Worm (Caenorhabditis elegans) whole organism, L2 larva: ENCODE data around the gene clec-62.
A peak's percentile ranks its signal among the peaks of the same experiment; 100 is the strongest.

ENCODE experiments used
- F13H6.1 ChIP-seq: sonication (generic microtip); optimal IDR thresholded peaks from 2 replicates; lab custom pipeline; 2016; ENCODE audit warnings: missing genetic modification characterization, missing compliant biosample characterization
- aly-2 ChIP-seq: fragments of 150-350 bp; optimal IDR thresholded peaks from 2 replicates; lab custom pipeline; 2014; ENCODE audit warnings: missing biosample characterization, missing genetic modification characterization
- fos-1 ChIP-seq: fragments of 150-350 bp; optimal IDR thresholded peaks from 2 replicates; lab custom pipeline; 2014; ENCODE audit warnings: missing biosample characterization, missing genetic modification characterization
- nhr-237 ChIP-seq: fragments of 150-350 bp; optimal IDR thresholded peaks from 2 replicates; lab custom pipeline; 2014; ENCODE audit warnings: missing biosample characterization, missing genetic modification characterization
- nhr-77 ChIP-seq: fragments of 150-350 bp; optimal IDR thresholded peaks from 2 replicates; lab custom pipeline; 2014; ENCODE audit warnings: missing biosample characterization, missing genetic modification characterization
- peb-1 ChIP-seq: fragments of 150-350 bp; optimal IDR thresholded peaks from 2 replicates; lab custom pipeline; 2014; ENCODE audit warnings: missing biosample characterization, missing genetic modification characterization
- snpc-4 ChIP-seq: fragments of 150-350 bp; optimal IDR thresholded peaks from 2 replicates; lab custom pipeline; 2014; ENCODE audit warnings: missing biosample characterization, missing genetic modification characterization
- unc-39 ChIP-seq: fragments of 150-350 bp; optimal IDR thresholded peaks from 2 replicates; lab custom pipeline; 2014; ENCODE audit warnings: missing biosample characterization, missing genetic modification characterization
- ztf-11 ChIP-seq: sonication (generic microtip); optimal IDR thresholded peaks from 2 replicates; lab custom pipeline; 2017; ENCODE audit warnings: missing biosample characterization, missing genetic modification characterization

ce11 chrII:12931456-12931923 is 36.6 kb upstream of the clec-62 start, which contains the start of gene dct-18:
- TF ChIP-seq nhr-77 (tag; lab: Kevin White, UChicago) (no peak), aly-2 (no peak), snpc-4 (tag; lab: Kevin White, UChicago) (no peak), ztf-11 (no peak), fos-1 (tag; lab: Kevin White, UChicago) (peak; percentile 81), F13H6.1 (no peak), unc-39 (tag; lab: Kevin White, UChicago) (no peak), peb-1 (tag; lab: Kevin White, UChicago) (no peak), nhr-237 (tag; lab: Kevin White, UChicago) (no peak)
